Worm (Caenorhabditis elegans) whole organism, L3 larva: ENCODE results near the gene K08D8.10.

ENCODE experiments used
- R02D3.7 ChIP-seq: fragments of 150-350 bp; optimal IDR thresholded peaks from 2 replicates; lab custom pipeline; 2014; ENCODE audit warnings: missing biosample characterization, missing genetic modification characterization
- ceh-16 ChIP-seq: sonication (generic microtip); optimal IDR thresholded peaks from 2 replicates; lab custom pipeline; 2017; ENCODE audit warnings: missing biosample characterization, missing genetic modification characterization
- ceh-82 ChIP-seq: fragments of 150-350 bp; optimal IDR thresholded peaks from 2 replicates; lab custom pipeline; 2014; ENCODE audit warnings: missing biosample characterization, missing genetic modification characterization
- egl-5 ChIP-seq: fragments of 150-350 bp; optimal IDR thresholded peaks from 2 replicates; lab custom pipeline; 2017; ENCODE audit warnings: missing biosample characterization, missing genetic modification reagents, missing genetic modification characterization, inconsistent platforms
- elt-2 ChIP-seq: sonication (generic microtip); optimal IDR thresholded peaks from 2 replicates; lab custom pipeline; 2016; ENCODE audit warnings: missing genetic modification reagents, mild to moderate bottlenecking, missing genetic modification characterization, missing compliant biosample characterization
- fkh-10 ChIP-seq: sonication (generic microtip); optimal IDR thresholded peaks from 2 replicates; lab custom pipeline; 2017; ENCODE audit warnings: missing biosample characterization, missing genetic modification reagents, missing genetic modification characterization
- lin-15B ChIP-seq: fragments of 150-350 bp; optimal IDR thresholded peaks from 2 replicates; lab custom pipeline; 2014; ENCODE audit warnings: missing biosample characterization, missing genetic modification characterization
- lin-39 ChIP-seq: fragments of 150-350 bp; optimal IDR thresholded peaks from 2 replicates; lab custom pipeline; 2018; ENCODE audit warnings: missing biosample characterization, missing genetic modification reagents, missing genetic modification characterization
- nhr-12 ChIP-seq: fragments of 150-350 bp; optimal IDR thresholded peaks from 2 replicates; lab custom pipeline; 2014; ENCODE audit warnings: missing biosample characterization, missing genetic modification characterization
- nhr-25 ChIP-seq: sonication (generic microtip); optimal IDR thresholded peaks from 2 replicates; lab custom pipeline; 2017; ENCODE audit warnings: missing biosample characterization, missing genetic modification characterization
- pqm-1 ChIP-seq: fragments of 150-350 bp; optimal IDR thresholded peaks from 2 replicates; lab custom pipeline; 2017; ENCODE audit warnings: missing biosample characterization, missing genetic modification characterization, inconsistent platforms
- skn-1 ChIP-seq: fragments of 150-350 bp; optimal IDR thresholded peaks from 2 replicates; lab custom pipeline; 2014; ENCODE audit warnings: missing biosample characterization, missing genetic modification characterization
- unc-39 ChIP-seq: sonication (generic microtip); optimal IDR thresholded peaks from 4 replicates; lab custom pipeline; 2017; ENCODE audit warnings: missing biosample characterization, missing genetic modification characterization
- zag-1 ChIP-seq: fragments of 150-350 bp; optimal IDR thresholded peaks from 2 replicates; lab custom pipeline; 2014; ENCODE audit warnings: missing biosample characterization, missing genetic modification characterization

- no peak for TF ChIP-seq egl-5 (tag; lab: Kevin White, UChicago)
- no peak for TF ChIP-seq ceh-82 (tag; lab: Kevin White, UChicago)
- no peak for TF ChIP-seq skn-1 (tag; lab: Kevin White, UChicago)
- peak; percentile 78 for TF ChIP-seq elt-2 (tag; lab: Kevin White, UChicago)
- TF ChIP-seq pqm-1 (tag; lab: Kevin White, UChicago): peak; percentile 73
- TF ChIP-seq unc-39 (tag; lab: Kevin White, UChicago): no peak
- TF ChIP-seq lin-15B (tag; lab: Kevin White, UChicago): no peak
- no peak for TF ChIP-seq zag-1 (tag; lab: Kevin White, UChicago)
- TF ChIP-seq R02D3.7 (tag; lab: Kevin White, UChicago): no peak
- TF ChIP-seq ceh-16 (tag; lab: Kevin White, UChicago): no peak
- no peak for TF ChIP-seq lin-39 (tag; lab: Kevin White, UChicago)
- TF ChIP-seq fkh-10 (GFP tag; lab: Kevin White, UChicago): no peak
- no peak for TF ChIP-seq nhr-12 (tag; lab: Kevin White, UChicago)
- TF ChIP-seq nhr-25 (tag; lab: Kevin White, UChicago): no peak
Measured at ce11 chrIV:12909871-12910270, 9.5 kb downstream of the K08D8.10 start, which contains the start of gene K08D8.4.
